Worm (Caenorhabditis elegans) whole organism, L4 larva: ENCODE measurements around the gene cra-1.

Source experiments
- D1046.2 ChIP-seq: fragments of 200-800 bp; sonication (Bioruptor generic); IDR thresholded peaks from 2 replicates; pipeline ENCODE4 v1.3.6; 2022; ENCODE audit warnings: missing genetic modification characterization, missing compliant biosample characterization
- Y105C5A.15 ChIP-seq: fragments of 200-800 bp; sonication (Bioruptor generic); IDR thresholded peaks from 2 replicates; pipeline ENCODE4 v1.3.6; 2022; ENCODE audit warnings: missing genetic modification characterization, missing compliant biosample characterization
- Y5F2A.4 ChIP-seq: fragments of 200-800 bp; sonication (Bioruptor generic); optimal IDR thresholded peaks from 2 replicates; lab custom pipeline; 2018; ENCODE audit warnings: mild to moderate bottlenecking, missing genetic modification characterization, missing compliant biosample characterization
- ZK337.2 ChIP-seq: fragments of 200-800 bp; sonication (Bioruptor generic); IDR thresholded peaks from 2 replicates; pipeline ENCODE4 v1.3.6; 2022; ENCODE audit warnings: missing genetic modification reagents, missing genetic modification characterization, missing compliant biosample characterization
- arid-1 ChIP-seq: fragments of 200-800 bp; sonication (Bioruptor generic); conservative IDR thresholded peaks from 2 replicates; pipeline ENCODE4 v1.3.6; 2022; ENCODE audit warnings: missing genetic modification reagents, missing genetic modification characterization, missing compliant biosample characterization
- ceh-20 ChIP-seq: fragments of 200-800 bp; sonication (Bioruptor generic); IDR thresholded peaks from 2 replicates; pipeline ENCODE4 v1.3.6; 2022; ENCODE audit warnings: missing genetic modification reagents, missing genetic modification characterization, missing compliant biosample characterization
- ceh-32 ChIP-seq: sonication (generic microtip); optimal IDR thresholded peaks from 2 replicates; lab custom pipeline; 2016; ENCODE audit warnings: mild to moderate bottlenecking, missing genetic modification characterization, missing compliant biosample characterization; ENCODE audit not compliant: poor library complexity
- ceh-44 ChIP-seq: fragments of 200-800 bp; sonication (Bioruptor generic); IDR thresholded peaks from 2 replicates; pipeline ENCODE4 v1.3.6; 2022; ENCODE audit warnings: missing genetic modification reagents, missing genetic modification characterization, missing compliant biosample characterization
- cey-2 ChIP-seq: sonication (generic microtip); optimal IDR thresholded peaks from 3 replicates; lab custom pipeline; 2017; ENCODE audit warnings: missing genetic modification characterization, mild to moderate bottlenecking, missing compliant biosample characterization, antibody characterized with exemption, borderline replicate concordance; ENCODE audit not compliant: insufficient read depth
- daf-12 ChIP-seq: fragments of 150-350 bp; optimal IDR thresholded peaks from 2 replicates; lab custom pipeline; 2014; ENCODE audit warnings: missing biosample characterization, missing genetic modification reagents, missing genetic modification characterization
- daf-16 ChIP-seq, 3 experiments: sonication (generic microtip); optimal IDR thresholded peaks; 2 replicates each; lab custom pipeline; 2016 to 2017; ENCODE audit warnings: missing genetic modification characterization in 3 of 3, missing genetic modification reagents in 3 of 3, mild to moderate bottlenecking in 2 of 3, missing compliant biosample characterization in 2 of 3, missing biosample characterization in 1 of 3, moderate library complexity in 1 of 3
- dmd-6 ChIP-seq: fragments of 200-800 bp; sonication (Bioruptor generic); IDR thresholded peaks from 2 replicates; pipeline ENCODE4 v1.3.6; 2022; ENCODE audit warnings: missing genetic modification reagents, missing genetic modification characterization, missing compliant biosample characterization
- dve-1 ChIP-seq: sonication (generic microtip); optimal IDR thresholded peaks from 2 replicates; lab custom pipeline; 2017; ENCODE audit warnings: antibody characterized with exemption, mild to moderate bottlenecking, missing genetic modification characterization, missing compliant biosample characterization; ENCODE audit not compliant: insufficient read depth
- egl-43 ChIP-seq: fragments of 200-800 bp; sonication (Bioruptor generic); IDR thresholded peaks from 2 replicates; pipeline ENCODE4 v1.3.6; 2022; ENCODE audit warnings: missing genetic modification reagents, missing genetic modification characterization, missing compliant biosample characterization
- fkh-10 ChIP-seq: fragments of 150-350 bp; optimal IDR thresholded peaks from 2 replicates; lab custom pipeline; 2014; ENCODE audit warnings: missing biosample characterization, missing genetic modification reagents, missing genetic modification characterization
- gei-8 ChIP-seq: fragments of 200-800 bp; sonication (Bioruptor generic); optimal IDR thresholded peaks from 2 replicates; lab custom pipeline; 2018; ENCODE audit warnings: mild to moderate bottlenecking, missing genetic modification characterization, missing compliant biosample characterization
- hif-1 ChIP-seq, 2 experiments: sonication (generic microtip); optimal IDR thresholded peaks; 2 replicates each; lab custom pipeline; 2016 to 2017; ENCODE audit warnings: missing compliant biosample characterization in 2 of 2, missing genetic modification characterization in 2 of 2, missing genetic modification reagents in 2 of 2, missing genotype in 2 of 2, mild to moderate bottlenecking in 1 of 2
- hlh-30 ChIP-seq: sonication (generic microtip); optimal IDR thresholded peaks from 2 replicates; lab custom pipeline; 2017; ENCODE audit warnings: antibody characterized with exemption, mild to moderate bottlenecking, missing genetic modification characterization, missing compliant biosample characterization; ENCODE audit not compliant: insufficient read depth
- hmg-1.1 ChIP-seq: fragments of 200-800 bp; sonication (Bioruptor generic); IDR thresholded peaks from 2 replicates; pipeline ENCODE4 v1.3.6; 2022; ENCODE audit warnings: missing genetic modification reagents, missing genetic modification characterization, missing compliant biosample characterization
- lin-1 ChIP-seq: fragments of 200-800 bp; sonication (Bioruptor generic); IDR thresholded peaks from 2 replicates; pipeline ENCODE4 v1.3.6; 2022; ENCODE audit warnings: missing genetic modification reagents, missing genetic modification characterization, missing compliant biosample characterization
- mep-1 ChIP-seq: fragments of 150-350 bp; sonication (generic microtip); optimal IDR thresholded peaks from 3 replicates; lab custom pipeline; 2014; ENCODE audit warnings: missing biosample characterization, missing genetic modification characterization
- mxl-2 ChIP-seq: fragments of 200-800 bp; sonication (Bioruptor generic); conservative IDR thresholded peaks from 2 replicates; pipeline ENCODE4 v1.3.6; 2022; ENCODE audit warnings: missing genetic modification reagents, missing genetic modification characterization, missing compliant biosample characterization
- nhr-10 ChIP-seq: fragments of 150-350 bp; optimal IDR thresholded peaks from 2 replicates; lab custom pipeline; 2014; ENCODE audit warnings: missing biosample characterization, missing genetic modification characterization
- nhr-102 ChIP-seq: sonication (generic microtip); optimal IDR thresholded peaks from 2 replicates; lab custom pipeline; 2016; ENCODE audit warnings: mild to moderate bottlenecking, missing genetic modification characterization, moderate library complexity, missing compliant biosample characterization
- nhr-11 ChIP-seq: fragments of 150-350 bp; optimal IDR thresholded peaks from 2 replicates; lab custom pipeline; 2014; ENCODE audit warnings: missing biosample characterization, missing genetic modification characterization
- nhr-28 ChIP-seq: fragments of 150-350 bp; optimal IDR thresholded peaks from 2 replicates; lab custom pipeline; 2014; ENCODE audit warnings: missing biosample characterization, missing genetic modification characterization
- nhr-77 ChIP-seq: fragments of 150-350 bp; optimal IDR thresholded peaks from 2 replicates; lab custom pipeline; 2014; ENCODE audit warnings: missing biosample characterization, missing genetic modification characterization
- php-3 ChIP-seq: fragments of 200-800 bp; sonication (Bioruptor generic); IDR thresholded peaks from 2 replicates; pipeline ENCODE4 v1.3.6; 2022; ENCODE audit warnings: missing genetic modification reagents, missing genetic modification characterization, missing compliant biosample characterization
- pqm-1 ChIP-seq: sonication (generic microtip); optimal IDR thresholded peaks from 2 replicates; lab custom pipeline; 2017; ENCODE audit warnings: missing biosample characterization, missing genetic modification characterization
- saeg-2 ChIP-seq: fragments of 200-800 bp; sonication (Bioruptor generic); IDR thresholded peaks from 2 replicates; pipeline ENCODE4 v1.3.6; 2022; ENCODE audit warnings: missing genetic modification reagents, missing genetic modification characterization, missing compliant biosample characterization
- spr-1 ChIP-seq: sonication (generic microtip); optimal IDR thresholded peaks from 2 replicates; lab custom pipeline; 2016; ENCODE audit warnings: mild to moderate bottlenecking, missing genetic modification characterization, missing compliant biosample characterization
- tra-1 ChIP-seq: fragments of 200-800 bp; sonication (Bioruptor generic); IDR thresholded peaks from 2 replicates; pipeline ENCODE4 v1.3.6; 2022; ENCODE audit warnings: missing genetic modification reagents, missing genetic modification characterization, missing compliant biosample characterization
- unc-62 ChIP-seq, 3 experiments: fragments of 150-350 bp in 1 of 3; sonication (generic microtip); optimal IDR thresholded peaks in 2 of 3; peaks in 1 of 3; 1 replicate in 1 of 3; 2 replicates in 2 of 3; lab custom pipeline; 2014 to 2017; ENCODE audit warnings: missing biosample characterization in 3 of 3, missing genetic modification characterization in 3 of 3, missing genetic modification reagents in 3 of 3, missing genotype in 1 of 3
- zfp-2 ChIP-seq: sonication (generic microtip); optimal IDR thresholded peaks from 2 replicates; lab custom pipeline; 2016; ENCODE audit warnings: mild to moderate bottlenecking, missing genetic modification characterization, missing compliant biosample characterization
- zfp-3 ChIP-seq: fragments of 200-800 bp; sonication (Bioruptor generic); conservative IDR thresholded peaks from 2 replicates; pipeline ENCODE4 v1.3.6; 2022; ENCODE audit warnings: missing genetic modification reagents, missing genetic modification characterization, missing compliant biosample characterization

The cra-1 gene

DNA sequence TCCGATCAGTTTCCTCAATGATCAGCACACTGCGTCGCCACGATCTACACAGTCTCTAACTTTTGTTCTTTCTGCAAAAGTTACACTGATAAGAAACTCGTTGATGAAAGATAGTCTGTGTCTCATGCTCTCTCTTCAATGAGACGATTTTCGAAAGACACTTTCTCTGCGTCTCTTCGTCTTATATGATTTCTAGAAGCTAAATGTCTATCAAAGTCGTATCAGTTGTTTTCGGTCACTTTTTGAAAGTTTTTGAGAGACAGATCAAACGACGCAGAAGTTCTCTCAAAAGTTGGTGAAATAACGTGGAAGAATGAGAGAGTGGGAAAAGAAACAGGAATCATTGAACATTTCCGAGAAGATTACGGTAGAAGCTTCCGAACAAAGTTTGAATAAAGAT lies 25.9 kb upstream of the cra-1 start (continued):
- TF ChIP-seq D1046.2 (GFP tag; lab: Robert Waterston, UW) = no peak
- peak; percentile 65 for TF ChIP-seq mep-1 (tag; lab: Kevin White, UChicago)
- TF ChIP-seq nhr-28 (tag; lab: Kevin White, UChicago) = peak; percentile 89
- TF ChIP-seq hlh-30 (tag; lab: Kevin White, UChicago) = peak; percentile 75
- no peak for TF ChIP-seq ZK337.2 (GFP tag; lab: Robert Waterston, UW)
- TF ChIP-seq spr-1 = peak; percentile 40
- peak; percentile 38; the same call in 1 of the 2 replicates for TF ChIP-seq hmg-1.1
- peak; percentile 61 for TF ChIP-seq cey-2 (tag; lab: Kevin White, UChicago)
- no peak for TF ChIP-seq egl-43
- TF ChIP-seq unc-62 (GFP tag; optimal IDR thresholded peaks at IDR 0.05 in 1 of 2; lab: Kevin White, UChicago) = peak in 1 of 2 experiments; percentile 99
- TF ChIP-seq unc-62 (tag; optimal IDR thresholded peaks at IDR 0.05; lab: Kevin White, UChicago) = no peak
- peak; percentile 50; the same call in 1 of the 2 replicates for TF ChIP-seq php-3 (GFP tag; lab: Robert Waterston, UW)
- TF ChIP-seq daf-12 (tag; lab: Kevin White, UChicago) = no peak
- TF ChIP-seq zfp-2 (tag; lab: Kevin White, UChicago) = no peak
- TF ChIP-seq dmd-6 (GFP tag; lab: Robert Waterston, UW) = peak; percentile 98
- TF ChIP-seq fkh-10 = no peak
- peak; percentile 71 for TF ChIP-seq gei-8
- peak; percentile 67 for TF ChIP-seq lin-1 (GFP tag; lab: Robert Waterston, UW)
- TF ChIP-seq dve-1 (tag; lab: Kevin White, UChicago) = peak; percentile 94
- peak; percentile 73; the same call in 1 of the 2 replicates for TF ChIP-seq saeg-2
- TF ChIP-seq Y5F2A.4 (GFP tag; lab: Kevin White, UChicago) = no peak
- TF ChIP-seq daf-16 (GFP tag; optimal IDR thresholded peaks at IDR 0.05; lab: Kevin White, UChicago) = peak; percentile 64 to 70
- TF ChIP-seq daf-16 (tag; optimal IDR thresholded peaks at IDR 0.05; lab: Kevin White, UChicago) = peak; percentile 76
- no peak for TF ChIP-seq ceh-32 (tag; lab: Kevin White, UChicago)
- no peak for TF ChIP-seq Y105C5A.15 (GFP tag; lab: Robert Waterston, UW)
- TF ChIP-seq ceh-20 (GFP tag; lab: Robert Waterston, UW) = 0 out of 2 replicates have a peak, but pooled peaks have one; percentile 47
- 0 out of 2 replicates have a peak, but pooled peaks have one; percentile 44 for TF ChIP-seq arid-1 (GFP tag; lab: Robert Waterston, UW)
- TF ChIP-seq mxl-2 (GFP tag; lab: Robert Waterston, UW) = peak; percentile 82
- peak; percentile 45 for TF ChIP-seq nhr-77 (tag; lab: Kevin White, UChicago)
- peak; percentile 63 for TF ChIP-seq nhr-102 (tag; lab: Kevin White, UChicago)
- peak; percentile 74 for TF ChIP-seq nhr-10 (tag; lab: Kevin White, UChicago)
- TF ChIP-seq nhr-11 (tag; lab: Kevin White, UChicago) = peak; percentile 81
- TF ChIP-seq tra-1 = peak; percentile 69; the same call in 1 of the 2 replicates
- no peak for TF ChIP-seq ceh-44 (GFP tag; lab: Robert Waterston, UW)
- TF ChIP-seq pqm-1 = peak; percentile 46
- TF ChIP-seq zfp-3 (GFP tag; lab: Robert Waterston, UW) = 0 out of 2 replicates have a peak, but pooled peaks have one; percentile 51
- peak in 1 of 2 experiments; percentile 0 for TF ChIP-seq hif-1 (tag; optimal IDR thresholded peaks at IDR 0.05; lab: Kevin White, UChicago)

DNA sequence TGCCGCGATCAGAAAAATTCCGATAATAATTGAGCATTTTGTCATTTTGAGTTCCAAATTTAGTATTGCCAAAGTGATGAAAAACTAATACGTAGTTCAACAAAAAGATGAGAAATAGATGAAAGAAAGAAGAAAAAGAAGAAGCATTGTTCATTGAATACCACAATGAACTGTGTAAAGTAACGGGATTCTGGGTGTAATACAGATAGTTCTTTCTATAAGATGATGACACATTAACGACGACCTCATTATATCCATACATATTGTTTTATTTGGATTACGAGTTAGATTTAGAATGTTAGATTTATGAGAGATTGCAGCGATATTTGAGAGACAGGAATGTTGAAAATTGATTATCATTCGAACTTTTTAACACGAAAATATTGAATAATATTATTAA lies 22.3 kb upstream of the cra-1 start, which contains the start of gene K04C2.5:
TSS of gene K04C2.5 (minus strand) at position 101 of the 400 bp plus-strand sequence.
- no peak for TF ChIP-seq dve-1 (tag; lab: Kevin White, UChicago)
- TF ChIP-seq, all 104 proteins: peak for 0
